Worm (Caenorhabditis elegans) whole organism, L2 larva: ENCODE data around the gene K09G1.2.

ENCODE experiments used
- C34F6.9 ChIP-seq: fragments of 150-350 bp; optimal IDR thresholded peaks from 2 replicates; lab custom pipeline; 2014; ENCODE audit warnings: missing biosample characterization, missing genetic modification characterization
- F13H6.1 ChIP-seq: sonication (generic microtip); optimal IDR thresholded peaks from 2 replicates; lab custom pipeline; 2016; ENCODE audit warnings: missing genetic modification characterization, missing compliant biosample characterization
- R02D3.7 ChIP-seq: fragments of 150-350 bp; optimal IDR thresholded peaks from 2 replicates; lab custom pipeline; 2014; ENCODE audit warnings: missing biosample characterization, missing genetic modification characterization
- Y55F3AM.14 ChIP-seq: fragments of 200-800 bp; sonication (Bioruptor generic); optimal IDR thresholded peaks from 2 replicates; lab custom pipeline; 2018; ENCODE audit warnings: mild to moderate bottlenecking, missing genetic modification characterization, missing compliant biosample characterization
- ZK546.5 ChIP-seq: sonication (generic microtip); optimal IDR thresholded peaks from 2 replicates; lab custom pipeline; 2017; ENCODE audit warnings: missing biosample characterization, missing genetic modification characterization
- alr-1 ChIP-seq: fragments of 150-350 bp; optimal IDR thresholded peaks from 2 replicates; lab custom pipeline; 2014; ENCODE audit warnings: missing biosample characterization, missing genetic modification characterization
- aly-2 ChIP-seq: fragments of 150-350 bp; optimal IDR thresholded peaks from 2 replicates; lab custom pipeline; 2014; ENCODE audit warnings: missing biosample characterization, missing genetic modification characterization
- ama-1 ChIP-seq: fragments of 150-350 bp; optimal IDR thresholded peaks from 2 replicates; lab custom pipeline; 2018; ENCODE audit warnings: inconsistent platforms
- blmp-1 ChIP-seq: sonication (generic microtip); optimal IDR thresholded peaks from 2 replicates; lab custom pipeline; 2017; ENCODE audit warnings: missing genetic modification characterization, mild to moderate bottlenecking, missing compliant biosample characterization, antibody characterized with exemption, moderate library complexity; ENCODE audit not compliant: insufficient read depth
- ceh-16 ChIP-seq: fragments of 150-350 bp; optimal IDR thresholded peaks from 2 replicates; lab custom pipeline; 2014; ENCODE audit warnings: missing biosample characterization, missing genetic modification characterization
- ceh-82 ChIP-seq: fragments of 150-350 bp; optimal IDR thresholded peaks from 2 replicates; lab custom pipeline; 2014; ENCODE audit warnings: missing biosample characterization, missing genetic modification characterization
- crh-2 ChIP-seq: sonication (generic microtip); optimal IDR thresholded peaks from 2 replicates; lab custom pipeline; 2017; ENCODE audit warnings: missing biosample characterization, missing genetic modification characterization
- dmd-4 ChIP-seq: sonication (generic microtip); optimal IDR thresholded peaks from 2 replicates; lab custom pipeline; 2017; ENCODE audit warnings: missing biosample characterization, missing genetic modification characterization
- egl-27 ChIP-seq: sonication (generic microtip); optimal IDR thresholded peaks from 3 replicates; lab custom pipeline; 2017; ENCODE audit warnings: missing biosample characterization, missing genetic modification reagents, missing genetic modification characterization
- elt-1 ChIP-seq: fragments of 150-350 bp; optimal IDR thresholded peaks from 2 replicates; lab custom pipeline; 2014; ENCODE audit warnings: missing biosample characterization, missing genetic modification characterization
- elt-3 ChIP-seq: sonication (generic microtip); optimal IDR thresholded peaks from 2 replicates; lab custom pipeline; 2017; ENCODE audit warnings: missing biosample characterization, missing genetic modification characterization
- fos-1 ChIP-seq: fragments of 150-350 bp; optimal IDR thresholded peaks from 2 replicates; lab custom pipeline; 2014; ENCODE audit warnings: missing biosample characterization, missing genetic modification characterization
- gmeb-1 ChIP-seq: fragments of 150-350 bp; optimal IDR thresholded peaks from 2 replicates; lab custom pipeline; 2014; ENCODE audit warnings: missing biosample characterization, missing genetic modification characterization
- lin-11 ChIP-seq: fragments of 150-350 bp; sonication (generic microtip); optimal IDR thresholded peaks from 2 replicates; lab custom pipeline; 2014; ENCODE audit warnings: missing biosample characterization, missing genetic modification characterization, inconsistent platforms, mixed read lengths
- lin-13 ChIP-seq: fragments of 150-350 bp; optimal IDR thresholded peaks from 2 replicates; lab custom pipeline; 2014; ENCODE audit warnings: missing biosample characterization, missing genetic modification reagents, missing genetic modification characterization
- lin-39 ChIP-seq: fragments of 150-350 bp; optimal IDR thresholded peaks from 2 replicates; lab custom pipeline; 2014; ENCODE audit warnings: missing biosample characterization, missing genetic modification reagents, missing genetic modification characterization
- lsy-2 ChIP-seq, 2 experiments: fragments of 150-350 bp in 1 of 2; sonication (generic microtip) in 1 of 2; optimal IDR thresholded peaks; 2 replicates each; lab custom pipeline; 2014 to 2017; ENCODE audit warnings: missing biosample characterization in 2 of 2, missing genetic modification characterization in 2 of 2
- mab-5 ChIP-seq: fragments of 150-350 bp; optimal IDR thresholded peaks from 2 replicates; lab custom pipeline; 2014; ENCODE audit warnings: missing biosample characterization, missing genetic modification characterization
- mbf-1 ChIP-seq: sonication (generic microtip); optimal IDR thresholded peaks from 2 replicates; lab custom pipeline; 2017; ENCODE audit warnings: missing biosample characterization, missing genetic modification characterization
- mdl-1 ChIP-seq, 2 experiments: fragments of 150-350 bp in 1 of 2; sonication (generic microtip) in 1 of 2; optimal IDR thresholded peaks; 2 replicates each; lab custom pipeline; 2017; ENCODE audit warnings: missing biosample characterization in 2 of 2, missing genetic modification characterization in 2 of 2
- nhr-10 ChIP-seq: sonication (generic microtip); optimal IDR thresholded peaks from 2 replicates; lab custom pipeline; 2017; ENCODE audit warnings: missing biosample characterization, missing genetic modification characterization
- nhr-11 ChIP-seq: fragments of 150-350 bp; optimal IDR thresholded peaks from 2 replicates; lab custom pipeline; 2014; ENCODE audit warnings: missing biosample characterization, missing genetic modification characterization
- nhr-12 ChIP-seq: fragments of 150-350 bp; optimal IDR thresholded peaks from 2 replicates; lab custom pipeline; 2014; ENCODE audit warnings: missing biosample characterization, missing genetic modification characterization
- nhr-129 ChIP-seq: fragments of 150-350 bp; optimal IDR thresholded peaks from 2 replicates; lab custom pipeline; 2014; ENCODE audit warnings: missing biosample characterization, missing genetic modification characterization
- nhr-21 ChIP-seq: fragments of 150-350 bp; optimal IDR thresholded peaks from 2 replicates; lab custom pipeline; 2014; ENCODE audit warnings: missing biosample characterization, missing genetic modification characterization
- nhr-23 ChIP-seq: fragments of 150-350 bp; optimal IDR thresholded peaks from 2 replicates; lab custom pipeline; 2014; ENCODE audit warnings: missing biosample characterization, missing genetic modification reagents, missing genetic modification characterization
- nhr-237 ChIP-seq: fragments of 150-350 bp; optimal IDR thresholded peaks from 2 replicates; lab custom pipeline; 2014; ENCODE audit warnings: missing biosample characterization, missing genetic modification characterization
- nhr-25 ChIP-seq: fragments of 150-350 bp; sonication (generic microtip); optimal IDR thresholded peaks from 3 replicates; lab custom pipeline; 2014; ENCODE audit warnings: missing biosample characterization, missing genetic modification characterization
- nhr-6 ChIP-seq: fragments of 150-350 bp; optimal IDR thresholded peaks from 2 replicates; lab custom pipeline; 2014; ENCODE audit warnings: missing biosample characterization, missing genetic modification characterization
- nhr-77 ChIP-seq: fragments of 150-350 bp; optimal IDR thresholded peaks from 2 replicates; lab custom pipeline; 2014; ENCODE audit warnings: missing biosample characterization, missing genetic modification characterization
- peb-1 ChIP-seq: fragments of 150-350 bp; optimal IDR thresholded peaks from 2 replicates; lab custom pipeline; 2014; ENCODE audit warnings: missing biosample characterization, missing genetic modification characterization
- sem-4 ChIP-seq: fragments of 150-350 bp; optimal IDR thresholded peaks from 2 replicates; lab custom pipeline; 2014; ENCODE audit warnings: missing biosample characterization, missing genetic modification reagents, missing genetic modification characterization
- skn-1 ChIP-seq: sonication (generic microtip); optimal IDR thresholded peaks from 2 replicates; lab custom pipeline; 2017; ENCODE audit warnings: missing biosample characterization, missing genetic modification characterization
- sma-3 ChIP-seq: sonication (generic microtip); optimal IDR thresholded peaks from 2 replicates; lab custom pipeline; 2016; ENCODE audit warnings: missing genetic modification reagents, missing genetic modification characterization, missing compliant biosample characterization
- sma-9 ChIP-seq, 2 experiments: fragments of 150-350 bp in 1 of 2; sonication (generic microtip) in 1 of 2; optimal IDR thresholded peaks; 2 replicates each; lab custom pipeline; 2014 to 2016; ENCODE audit warnings: missing genetic modification characterization in 2 of 2, mild to moderate bottlenecking in 1 of 2, missing biosample characterization in 1 of 2, missing compliant biosample characterization in 1 of 2, missing genetic modification reagents in 1 of 2, moderate library complexity in 1 of 2
- snpc-4 ChIP-seq: fragments of 150-350 bp; optimal IDR thresholded peaks from 2 replicates; lab custom pipeline; 2014; ENCODE audit warnings: missing biosample characterization, missing genetic modification characterization
- unc-39 ChIP-seq: fragments of 150-350 bp; optimal IDR thresholded peaks from 2 replicates; lab custom pipeline; 2014; ENCODE audit warnings: missing biosample characterization, missing genetic modification characterization
- unc-55 ChIP-seq: fragments of 150-350 bp; sonication (generic microtip); optimal IDR thresholded peaks from 3 replicates; lab custom pipeline; 2014; ENCODE audit warnings: missing biosample characterization, missing genetic modification reagents, missing genetic modification characterization
- unc-62 ChIP-seq: fragments of 150-350 bp; optimal IDR thresholded peaks from 2 replicates; lab custom pipeline; 2014; ENCODE audit warnings: missing biosample characterization, missing genetic modification reagents, missing genetic modification characterization
- zag-1 ChIP-seq: fragments of 150-350 bp; optimal IDR thresholded peaks from 2 replicates; lab custom pipeline; 2014; ENCODE audit warnings: missing biosample characterization, missing genetic modification characterization
- ztf-1 ChIP-seq: fragments of 200-800 bp; sonication (Bioruptor generic); conservative IDR thresholded peaks from 2 replicates; pipeline ENCODE4 v1.3.6; 2022; ENCODE audit warnings: missing genetic modification characterization, missing compliant biosample characterization
- ztf-11 ChIP-seq: sonication (generic microtip); optimal IDR thresholded peaks from 2 replicates; lab custom pipeline; 2017; ENCODE audit warnings: missing biosample characterization, missing genetic modification characterization
- ztf-4 ChIP-seq: fragments of 150-350 bp; optimal IDR thresholded peaks from 2 replicates; lab custom pipeline; 2014; ENCODE audit warnings: missing biosample characterization, missing genetic modification characterization

Gene K09G1.2

ce11 chrV:9546042-9546581, 44.3 kb upstream of the K09G1.2 start, which contains the start of gene C50F4.6:
Gene C50F4.6 (plus strand): TSS chrV:9546092.
- no peak for TF ChIP-seq elt-1
- no peak for TF ChIP-seq nhr-11 (tag; lab: Kevin White, UChicago)
- TF ChIP-seq sma-3 (GFP tag; lab: Kevin White, UChicago), result no peak
- no peak for TF ChIP-seq nhr-10 (tag; lab: Kevin White, UChicago)
- TF ChIP-seq egl-27, result no peak
- peak in 1 of 2 experiments; percentile 13 for TF ChIP-seq lsy-2 (tag; optimal IDR thresholded peaks at IDR 0.05; lab: Kevin White, UChicago)

- TF ChIP-seq elt-1 (no peak), peb-1 (tag; lab: Kevin White, UChicago) (no peak), C34F6.9 (tag; lab: Kevin White, UChicago) (peak; percentile 100), R02D3.7 (peak; percentile 72), alr-1 (no peak), lsy-2 (tag; optimal IDR thresholded peaks at IDR 0.05; lab: Kevin White, UChicago) (peak; percentile 94 to 97), nhr-11 (tag; lab: Kevin White, UChicago) (peak; percentile 67), nhr-25 (tag; lab: Kevin White, UChicago) (peak; percentile 99), sma-3 (GFP tag; lab: Kevin White, UChicago) (peak; percentile 100), mbf-1 (no peak), aly-2 (tag; lab: Kevin White, UChicago) (no peak), nhr-237 (tag; lab: Kevin White, UChicago) (peak; percentile 90), zag-1 (tag; lab: Kevin White, UChicago) (peak; percentile 98), sma-9 (GFP tag; optimal IDR thresholded peaks at IDR 0.05; lab: Kevin White, UChicago) (peak; percentile 98), sma-9 (tag; optimal IDR thresholded peaks at IDR 0.05; lab: Kevin White, UChicago) (no peak), lin-39 (tag; lab: Kevin White, UChicago) (peak; percentile 68), unc-55 (GFP tag; lab: Kevin White, UChicago) (peak; percentile 98), mab-5 (tag; lab: Kevin White, UChicago) (peak; percentile 94), nhr-6 (tag; lab: Kevin White, UChicago) (peak; percentile 99), nhr-77 (peak; percentile 92), nhr-10 (tag; lab: Kevin White, UChicago) (peak; percentile 91), ceh-16 (tag; lab: Kevin White, UChicago) (peak; percentile 93), ceh-82 (tag; lab: Kevin White, UChicago) (peak; percentile 88), ZK546.5 (tag; lab: Kevin White, UChicago) (peak; percentile 80), F13H6.1 (peak; percentile 98), crh-2 (tag; lab: Kevin White, UChicago) (peak; percentile 100), snpc-4 (tag; lab: Kevin White, UChicago) (peak; percentile 93), mdl-1 (tag; optimal IDR thresholded peaks at IDR 0.05; lab: Kevin White, UChicago) (peak; percentile 90 to 92), nhr-12 (peak; percentile 71), gmeb-1 (tag; lab: Kevin White, UChicago) (peak; percentile 95), sem-4 (tag; lab: Kevin White, UChicago) (peak; percentile 99), ztf-4 (tag; lab: Kevin White, UChicago) (peak; percentile 98), nhr-21 (tag; lab: Kevin White, UChicago) (peak; percentile 99), unc-39 (tag; lab: Kevin White, UChicago) (peak; percentile 41), fos-1 (tag; lab: Kevin White, UChicago) (peak; percentile 100), Y55F3AM.14 (GFP tag; lab: Kevin White, UChicago) (peak; percentile 98), blmp-1 (tag; lab: Kevin White, UChicago) (peak; percentile 95), lin-13 (peak; percentile 98), unc-62 (GFP tag; lab: Kevin White, UChicago) (peak; percentile 92), nhr-129 (peak; percentile 99), lin-11 (tag; lab: Kevin White, UChicago) (peak; percentile 98), egl-27 (peak; percentile 96), nhr-23 (tag; lab: Kevin White, UChicago) (no peak), ztf-11 (peak; percentile 38), elt-3 (tag; lab: Kevin White, UChicago) (no peak), skn-1 (tag; lab: Kevin White, UChicago) (peak; percentile 91), dmd-4 (tag; lab: Kevin White, UChicago) (peak; percentile 66), ztf-1 (GFP tag; lab: Robert Waterston, UW) (no peak), ama-1 (lab: Kevin White, UChicago) (peak; percentile 89)
Measured at ce11 chrV:9546860-9547269, 43.6 kb upstream of the K09G1.2 start, which contains the start of gene his-37. Gene his-37 (plus strand): TSS chrV:9547105.
